Fruit fly (Drosophila melanogaster): Measurements from ENCODE around the gene Srp68.
A peak's percentile ranks its signal among the peaks of the same experiment; 100 is the strongest.

The Srp68 gene

dm6 chr3L:8954648-8955033 lies 20.2 kb upstream of the Srp68 start, which contains the start of gene GNBP3 (continued):
- TF ChIP-seq C15 (GFP tag; IDR thresholded peaks at IDR 0.05) (no peak), CG6654 (GFP tag; optimal IDR thresholded peaks at IDR 0.05) (peak; percentile 32), CG2116 (GFP tag; optimal IDR thresholded peaks at IDR 0.05) (no peak), CG3726 (GFP tag; IDR thresholded peaks at IDR 0.05) (no peak), lov (optimal IDR thresholded peaks at IDR 0.05) (no peak), lov (GFP tag; IDR thresholded peaks at IDR 0.05) (0 out of 3 replicates have a peak, but pooled peaks have one; percentile 26), CG6175 (GFP tag; IDR thresholded peaks at IDR 0.05) (no peak), zf30C (GFP tag; optimal IDR thresholded peaks at IDR 0.05) (peak; percentile 88), Sry-β (GFP tag; optimal IDR thresholded peaks at IDR 0.05) (peak; percentile 11), pnt (GFP tag; optimal IDR thresholded peaks at IDR 0.05) (no peak), Xbp1 (GFP tag; optimal IDR thresholded peaks at IDR 0.05) (peak; percentile 42), Doc2 (GFP tag; IDR thresholded peaks at IDR 0.05) (no peak), CG15479 (GFP tag; optimal IDR thresholded peaks at IDR 0.05) (no peak), Hr51 (GFP tag; optimal IDR thresholded peaks at IDR 0.05) (peak in 1 of 2 experiments; percentile 31), Dp (GFP tag; optimal IDR thresholded peaks at IDR 0.05) (no peak), en (GFP tag; optimal IDR thresholded peaks at IDR 0.05) (no peak), crol (GFP tag; IDR thresholded peaks at IDR 0.05) (no peak), CG13424 (tag; optimal IDR thresholded peaks at IDR 0.05) (peak; percentile 53), CG34376 (GFP tag; optimal IDR thresholded peaks at IDR 0.05) (peak; percentile 80), E2f2 (GFP tag; IDR thresholded peaks at IDR 0.05) (0 out of 2 replicates have a peak, but pooled peaks have one; percentile 8), CG11696 (GFP tag; IDR thresholded peaks at IDR 0.05) (no peak), CG30020 (tag; optimal IDR thresholded peaks at IDR 0.05) (no peak), Bdp1 (GFP tag; optimal IDR thresholded peaks at IDR 0.05) (no peak), PHDP (tag; optimal IDR thresholded peaks at IDR 0.05) (peak; percentile 60), ara (GFP tag; IDR thresholded peaks at IDR 0.05) (0 out of 2 replicates have a peak, but pooled peaks have one; percentile 26), CG14441 (GFP tag; IDR thresholded peaks at IDR 0.05) (peak; percentile 47; the same call in 1 of the 2 replicates), dpn (GFP tag; optimal IDR thresholded peaks at IDR 0.05) (peak; percentile 31 to 38), vnd (GFP tag; IDR thresholded peaks at IDR 0.05; ENCODE audit: partially characterized antibody) (no peak), ind (GFP tag; optimal IDR thresholded peaks at IDR 0.05) (peak; percentile 40), CG31224 (GFP tag; IDR thresholded peaks at IDR 0.05) (peak; percentile 58), HLH4C (GFP tag; IDR thresholded peaks at IDR 0.05; ENCODE audit: partially characterized antibody) (no peak), Kr (GFP tag; optimal IDR thresholded peaks at IDR 0.05) (no peak), CG18476 (GFP tag; optimal IDR thresholded peaks at IDR 0.05) (peak; percentile 74), CG16815 (GFP tag; optimal IDR thresholded peaks at IDR 0.05) (peak; percentile 49), Camta (GFP tag; optimal IDR thresholded peaks at IDR 0.05) (peak; percentile 51), ttk (GFP tag; IDR thresholded peaks at IDR 0.05) (no peak), HLH54F (GFP tag; optimal IDR thresholded peaks at IDR 0.05) (peak; percentile 9), CG12104 (GFP tag; optimal IDR thresholded peaks at IDR 0.05) (peak; percentile 22), CG9817 (tag; optimal IDR thresholded peaks at IDR 0.05) (peak; percentile 17), slp2 (GFP tag; optimal IDR thresholded peaks at IDR 0.05) (no peak), danr (GFP tag; IDR thresholded peaks at IDR 0.05) (no peak), Gug (GFP tag; IDR thresholded peaks at IDR 0.05) (no peak; the same call in 3 of the 4 replicates), Dek (tag; optimal IDR thresholded peaks at IDR 0.05) (peak; percentile 60), kay (GFP tag; optimal IDR thresholded peaks at IDR 0.05) (peak; percentile 26), CG6272 (GFP tag; IDR thresholded peaks at IDR 0.05) (0 out of 2 replicates have a peak, but pooled peaks have one; percentile 19), CG12071 (GFP tag; optimal IDR thresholded peaks at IDR 0.05) (peak; percentile 63), CG8281 (tag; optimal IDR thresholded peaks at IDR 0.05) (peak; percentile 49), CG2202 (tag; optimal IDR thresholded peaks at IDR 0.05) (peak; percentile 45), CG8359 (GFP tag; optimal IDR thresholded peaks at IDR 0.05; ENCODE audit: borderline replicate concordance) (no peak), CG17385 (GFP tag; optimal IDR thresholded peaks at IDR 0.05) (peak; percentile 16), CHES-1-like (GFP tag; optimal IDR thresholded peaks at IDR 0.05) (no peak)
